Fruit fly (Drosophila melanogaster) whole organism, wandering third instar larva: ENCODE data around the gene CG6415.

ENCODE experiments used
- Dfd ChIP-seq: fragments of >200 bp; optimal IDR thresholded peaks from 2 replicates; lab custom pipeline; 2017; ENCODE audit warnings: missing biosample characterization, missing genetic modification characterization
- Hr78 ChIP-seq: fragments of >200 bp; optimal IDR thresholded peaks from 2 replicates; lab custom pipeline; 2017; ENCODE audit warnings: missing biosample characterization, missing genetic modification characterization
- Mio ChIP-seq: sonication (Bioruptor generic); optimal IDR thresholded peaks from 2 replicates; lab custom pipeline; 2016; ENCODE audit warnings: missing biosample characterization, missing genetic modification characterization
- Myc ChIP-seq: fragments of >200 bp; optimal IDR thresholded peaks from 2 replicates; lab custom pipeline; 2017
- dmrt93B ChIP-seq: fragments of 200-800 bp; sonication (Bioruptor generic); optimal IDR thresholded peaks from 2 replicates; lab custom pipeline; 2018; ENCODE audit warnings: missing biosample characterization, mild to moderate bottlenecking, missing genetic modification characterization
- pan ChIP-seq: fragments of >200 bp; optimal IDR thresholded peaks from 2 replicates; lab custom pipeline; 2017
- sage ChIP-seq: fragments of 200-800 bp; sonication (Bioruptor generic); optimal IDR thresholded peaks from 2 replicates; lab custom pipeline; 2016; ENCODE audit warnings: missing biosample characterization, mild to moderate bottlenecking, missing genetic modification characterization

dm6 chr2L:10735923-10736322 is 32.5 kb downstream of the CG6415 start, which contains the start of gene Nup107:
- no peak for TF ChIP-seq Myc (lab: Kevin White, UChicago)
- TF ChIP-seq sage (GFP tag; lab: Kevin White, UChicago): no peak
- TF ChIP-seq Mio (GFP tag; lab: Kevin White, UChicago): no peak
- TF ChIP-seq pan (lab: Kevin White, UChicago): no peak
- no peak for TF ChIP-seq Hr78
- no peak for TF ChIP-seq dmrt93B (GFP tag; lab: Kevin White, UChicago)
- TF ChIP-seq Dfd (GFP tag; lab: Kevin White, UChicago): no peak
